Worm (Caenorhabditis elegans): ENCODE measurements around the gene dyf-18.

ce11 chrIV:11847771-11848312, 46.9 kb upstream of the dyf-18 start, which contains the start of the genes F38H4.6 and F38H4.4:
- no peak for TF ChIP-seq snpc-1.2 (GFP tag; IDR thresholded peaks at IDR 0.05)
- TF ChIP-seq ceh-82 (tag; optimal IDR thresholded peaks at IDR 0.05), result no peak
- TF ChIP-seq fkh-10 (GFP tag; optimal IDR thresholded peaks at IDR 0.05), result no peak
- TF ChIP-seq mdl-1 (tag; optimal IDR thresholded peaks at IDR 0.05), result no peak
- no peak for TF ChIP-seq madf-5 (GFP tag; IDR thresholded peaks at IDR 0.05)
- TF ChIP-seq duxl-1 (tag; optimal IDR thresholded peaks at IDR 0.05; ENCODE audit: poor library complexity), result no peak
- TF ChIP-seq ceh-44 (GFP tag; IDR thresholded peaks at IDR 0.05), result no peak
- TF ChIP-seq skn-1 (tag; optimal IDR thresholded peaks at IDR 0.05), result no peak
- TF ChIP-seq lir-3 (tag; optimal IDR thresholded peaks at IDR 0.05), result no peak
- TF ChIP-seq fos-1 (tag; optimal IDR thresholded peaks at IDR 0.05), result no peak
- no peak for TF ChIP-seq mxl-3 (GFP tag; optimal IDR thresholded peaks at IDR 0.05)
- TF ChIP-seq ama-1 (optimal IDR thresholded peaks at IDR 0.05), result no peak
